Fruit fly (Drosophila melanogaster) whole organism, embryonic: Measurements from ENCODE around the gene CAH3.

Experiments used
- Bdp1 ChIP-seq: fragments of 200-800 bp; sonication (Bioruptor generic); optimal IDR thresholded peaks from 3 replicates; lab custom pipeline; 2016; ENCODE audit warnings: missing biosample characterization, missing genetic modification characterization
- CG10147 ChIP-seq: fragments of 200-800 bp; sonication (Bioruptor generic); optimal IDR thresholded peaks from 2 replicates; lab custom pipeline; 2019; ENCODE audit warnings: missing biosample characterization, mild to moderate bottlenecking, missing genetic modification characterization, moderate library complexity
- CG13424 ChIP-seq: fragments of 200-800 bp; sonication (Bioruptor generic); optimal IDR thresholded peaks from 2 replicates; lab custom pipeline; 2019; ENCODE audit warnings: missing biosample characterization, mild to moderate bottlenecking, missing genetic modification characterization, moderate library complexity
- CG13894 ChIP-seq: fragments of 200-800 bp; sonication (Bioruptor generic); optimal IDR thresholded peaks from 3 replicates; lab custom pipeline; 2018; ENCODE audit warnings: missing biosample characterization, mild to moderate bottlenecking, missing genetic modification characterization, moderate library complexity
- CG1602 ChIP-seq: fragments of 200-800 bp; sonication (Bioruptor generic); optimal IDR thresholded peaks from 3 replicates; lab custom pipeline; 2016; ENCODE audit warnings: missing biosample characterization, missing genetic modification characterization
- CG1603 ChIP-seq: fragments of 200-800 bp; sonication (Bioruptor generic); optimal IDR thresholded peaks from 2 replicates; lab custom pipeline; 2019; ENCODE audit warnings: missing biosample characterization, mild to moderate bottlenecking, missing genetic modification characterization, moderate library complexity
- CG1647 ChIP-seq: fragments of 200-800 bp; sonication (Bioruptor generic); optimal IDR thresholded peaks from 3 replicates; lab custom pipeline; 2016; ENCODE audit warnings: missing biosample characterization, missing genetic modification characterization
- CG17361 ChIP-seq: fragments of 200-800 bp; sonication (Bioruptor generic); IDR thresholded peaks from 3 replicates; pipeline ENCODE4 v1.3.6; 2022; ENCODE audit warnings: missing biosample characterization, missing genetic modification characterization
- CG1832 ChIP-seq: fragments of 200-800 bp; sonication (Bioruptor generic); optimal IDR thresholded peaks from 2 replicates; lab custom pipeline; 2017; ENCODE audit warnings: missing biosample characterization, mild to moderate bottlenecking, missing genetic modification characterization, inconsistent platforms
- CG18599 ChIP-seq: fragments of 200-800 bp; sonication (Bioruptor generic); optimal IDR thresholded peaks from 3 replicates; lab custom pipeline; 2017; ENCODE audit warnings: missing biosample characterization, missing genetic modification characterization, mild to moderate bottlenecking, moderate library complexity, missing genetic modification reagents
- CG2889 ChIP-seq: fragments of 200-800 bp; sonication (Bioruptor generic); IDR thresholded peaks from 3 replicates; pipeline ENCODE4 v1.3.6; 2022; ENCODE audit warnings: missing biosample characterization, missing genetic modification characterization
- CG32532 ChIP-seq: fragments of 200-800 bp; sonication (Bioruptor generic); IDR thresholded peaks from 2 replicates; pipeline ENCODE4 v1.3.6; 2022; ENCODE audit warnings: missing biosample characterization, missing genetic modification characterization
- CG34422 ChIP-seq: fragments of 200-800 bp; sonication (Bioruptor generic); IDR thresholded peaks from 3 replicates; pipeline ENCODE4 v1.3.6; 2022; ENCODE audit warnings: missing biosample characterization, missing genetic modification characterization
- CG4360 ChIP-seq: fragments of 200-800 bp; sonication (Bioruptor generic); IDR thresholded peaks from 2 replicates; pipeline ENCODE4 v1.3.6; 2022; ENCODE audit warnings: missing biosample characterization, missing genetic modification characterization
- CG5180 ChIP-seq: fragments of 200-800 bp; sonication (Bioruptor generic); optimal IDR thresholded peaks from 3 replicates; lab custom pipeline; 2017; ENCODE audit warnings: missing biosample characterization, missing genetic modification characterization, mild to moderate bottlenecking, moderate library complexity, missing genetic modification reagents
- CG7271 ChIP-seq: fragments of 200-800 bp; sonication (Bioruptor generic); optimal IDR thresholded peaks from 2 replicates; lab custom pipeline; 2018; ENCODE audit warnings: missing biosample characterization, mild to moderate bottlenecking, missing genetic modification characterization, moderate library complexity
- CG8281 ChIP-seq: fragments of 200-800 bp; sonication (Bioruptor generic); optimal IDR thresholded peaks from 2 replicates; lab custom pipeline; 2018; ENCODE audit warnings: missing biosample characterization, mild to moderate bottlenecking, missing genetic modification characterization, moderate library complexity
- CG8478 ChIP-seq: fragments of >200 bp; optimal IDR thresholded peaks from 2 replicates; lab custom pipeline; 2018
- CG9609 ChIP-seq: fragments of 200-800 bp; sonication (Bioruptor generic); optimal IDR thresholded peaks from 3 replicates; lab custom pipeline; 2016; ENCODE audit warnings: missing biosample characterization, missing genetic modification characterization
- CG9876 ChIP-seq: fragments of 200-800 bp; sonication (Bioruptor generic); optimal IDR thresholded peaks from 2 replicates; lab custom pipeline; 2016; ENCODE audit warnings: missing biosample characterization, missing genetic modification characterization
- CrebB ChIP-seq: fragments of 200-800 bp; sonication (Bioruptor generic); optimal IDR thresholded peaks from 3 replicates; lab custom pipeline; 2018; ENCODE audit warnings: missing biosample characterization, mild to moderate bottlenecking, missing genetic modification characterization
- Dek ChIP-seq: fragments of 200-800 bp; sonication (Bioruptor generic); optimal IDR thresholded peaks from 3 replicates; lab custom pipeline; 2019; ENCODE audit warnings: missing biosample characterization, mild to moderate bottlenecking, missing genetic modification characterization, moderate library complexity
- Doc2 ChIP-seq: fragments of 200-800 bp; sonication (Bioruptor generic); IDR thresholded peaks from 2 replicates; pipeline ENCODE4 v1.3.6; 2022; ENCODE audit warnings: missing biosample characterization, missing genetic modification characterization
- H15 ChIP-seq: fragments of 200-800 bp; sonication (Bioruptor generic); IDR thresholded peaks from 3 replicates; pipeline ENCODE4 v1.3.6; 2022; ENCODE audit warnings: missing biosample characterization, missing genetic modification characterization
- H2.0 ChIP-seq: fragments of 200-800 bp; sonication (Bioruptor generic); IDR thresholded peaks from 2 replicates; pipeline ENCODE4 v1.3.6; 2022; ENCODE audit warnings: missing biosample characterization, missing genetic modification characterization
- Lhr ChIP-seq: fragments of 200-800 bp; sonication (Bioruptor generic); optimal IDR thresholded peaks from 3 replicates; lab custom pipeline; 2017; ENCODE audit warnings: mild to moderate bottlenecking, missing biosample characterization, missing genetic modification reagents, missing genetic modification characterization
- NfI ChIP-seq: fragments of 200-800 bp; sonication (Bioruptor generic); optimal IDR thresholded peaks from 3 replicates; lab custom pipeline; 2018; ENCODE audit warnings: missing biosample characterization, mild to moderate bottlenecking, missing genetic modification characterization, moderate library complexity
- Optix ChIP-seq: fragments of 200-800 bp; sonication (Bioruptor generic); IDR thresholded peaks from 3 replicates; pipeline ENCODE4 v1.3.6; 2022; ENCODE audit warnings: missing biosample characterization, missing genetic modification characterization
- Vsx1 ChIP-seq: fragments of 200-800 bp; sonication (Bioruptor generic); optimal IDR thresholded peaks from 2 replicates; lab custom pipeline; 2017; ENCODE audit warnings: missing biosample characterization, mild to moderate bottlenecking, missing genetic modification characterization, missing genetic modification reagents
- bbx ChIP-seq: fragments of 200-800 bp; sonication (Bioruptor generic); IDR thresholded peaks from 2 replicates; pipeline ENCODE4 v1.3.6; 2022; ENCODE audit warnings: missing biosample characterization, missing genetic modification characterization; ENCODE audit not compliant: partially characterized antibody
- bigmax ChIP-seq: fragments of 200-800 bp; sonication (Bioruptor generic); optimal IDR thresholded peaks from 2 replicates; lab custom pipeline; 2018; ENCODE audit warnings: missing biosample characterization, mild to moderate bottlenecking, missing genetic modification characterization
- btn ChIP-seq: fragments of 200-800 bp; sonication (Bioruptor generic); optimal IDR thresholded peaks from 2 replicates; lab custom pipeline; 2016; ENCODE audit warnings: missing biosample characterization, missing genetic modification characterization
- chn ChIP-seq: fragments of 200-800 bp; sonication (Bioruptor generic); optimal IDR thresholded peaks from 2 replicates; lab custom pipeline; 2016; ENCODE audit warnings: missing biosample characterization, missing genetic modification characterization
- crol ChIP-seq: fragments of 200-800 bp; sonication (Bioruptor generic); IDR thresholded peaks from 2 replicates; pipeline ENCODE4 v1.3.6; 2022; ENCODE audit warnings: missing biosample characterization, missing genetic modification characterization
- dimm ChIP-seq: fragments of 200-800 bp; sonication (Bioruptor generic); IDR thresholded peaks from 2 replicates; pipeline ENCODE4 v1.3.6; 2022; ENCODE audit warnings: missing biosample characterization, missing genetic modification characterization
- ems ChIP-seq: fragments of 200-800 bp; sonication (Bioruptor generic); optimal IDR thresholded peaks from 3 replicates; lab custom pipeline; 2016; ENCODE audit warnings: missing biosample characterization, missing genetic modification characterization
- en ChIP-seq: fragments of 200-800 bp; sonication (Bioruptor generic); optimal IDR thresholded peaks from 2 replicates; lab custom pipeline; 2016; ENCODE audit warnings: missing biosample characterization, missing genetic modification characterization
- gt ChIP-seq: fragments of 200-800 bp; sonication (Bioruptor generic); IDR thresholded peaks from 2 replicates; pipeline ENCODE4 v1.3.6; 2022; ENCODE audit warnings: missing biosample characterization, missing genetic modification characterization
- her ChIP-seq: fragments of 200-800 bp; sonication (Bioruptor generic); optimal IDR thresholded peaks from 2 replicates; lab custom pipeline; 2016; ENCODE audit warnings: missing biosample characterization, missing genetic modification characterization
- kah ChIP-seq: fragments of 200-800 bp; sonication (Bioruptor generic); optimal IDR thresholded peaks from 2 replicates; lab custom pipeline; 2018; ENCODE audit warnings: missing biosample characterization, mild to moderate bottlenecking, missing genetic modification characterization
- nerfin-2 ChIP-seq: fragments of 200-800 bp; sonication (Bioruptor generic); IDR thresholded peaks from 2 replicates; pipeline ENCODE4 v1.3.6; 2022; ENCODE audit warnings: missing biosample characterization, missing genetic modification characterization; ENCODE audit not compliant: partially characterized antibody
- otp ChIP-seq: fragments of 200-800 bp; sonication (Bioruptor generic); IDR thresholded peaks from 3 replicates; pipeline ENCODE4, ENCODE4 v1.3.6; 2022; ENCODE audit warnings: missing biosample characterization, missing genetic modification characterization
- pb ChIP-seq: fragments of 200-800 bp; sonication (Bioruptor generic); optimal IDR thresholded peaks from 3 replicates; lab custom pipeline; 2016; ENCODE audit warnings: missing biosample characterization, missing genetic modification characterization
- prd ChIP-seq, 3 experiments: fragments of >200 bp in 2 of 3; fragments of 200-800 bp in 1 of 3; sonication (Bioruptor generic) in 1 of 3; optimal IDR thresholded peaks in 2 of 3; IDR thresholded peaks in 1 of 3; 2 replicates in 2 of 3; 3 replicates in 1 of 3; pipeline versions ENCODE4 v1.3.6 to Lab custom; 2017 to 2022; ENCODE audit warnings: missing biosample characterization in 1 of 3, missing genetic modification characterization in 1 of 3
- sima ChIP-seq: fragments of 200-800 bp; sonication (Bioruptor generic); optimal IDR thresholded peaks from 2 replicates; lab custom pipeline; 2016; ENCODE audit warnings: missing biosample characterization, missing genetic modification characterization
- slbo ChIP-seq: fragments of 200-800 bp; sonication (Bioruptor generic); IDR thresholded peaks from 2 replicates; pipeline ENCODE4 v1.3.6; 2022; ENCODE audit warnings: missing biosample characterization, missing genetic modification characterization
- sna ChIP-seq: fragments of 200-800 bp; sonication (Bioruptor generic); IDR thresholded peaks from 2 replicates; pipeline ENCODE4 v1.3.6; 2022; ENCODE audit warnings: missing biosample characterization, missing genetic modification characterization; ENCODE audit not compliant: partially characterized antibody
- tgo ChIP-seq: fragments of 200-800 bp; sonication (Bioruptor generic); IDR thresholded peaks from 3 replicates; pipeline ENCODE4 v1.3.6; 2022; ENCODE audit warnings: missing biosample characterization, missing genetic modification characterization
- tll ChIP-seq, 2 experiments: fragments of 200-800 bp in 1 of 2; fragments of >200 bp in 1 of 2; sonication (Bioruptor generic) in 1 of 2; optimal IDR thresholded peaks; 2 replicates each; lab custom pipeline; 2017 to 2019; ENCODE audit warnings: missing biosample characterization in 2 of 2, missing genetic modification characterization in 2 of 2, mild to moderate bottlenecking in 1 of 2, moderate library complexity in 1 of 2
- unpg ChIP-seq: fragments of 200-800 bp; sonication (Bioruptor generic); optimal IDR thresholded peaks from 3 replicates; lab custom pipeline; 2018; ENCODE audit warnings: missing biosample characterization, mild to moderate bottlenecking, missing genetic modification characterization, moderate library complexity
- zfh2 ChIP-seq: fragments of 200-800 bp; sonication (Bioruptor generic); optimal IDR thresholded peaks from 2 replicates; lab custom pipeline; 2016; ENCODE audit warnings: missing biosample characterization, missing genetic modification characterization

CAH3 gene

DNA sequence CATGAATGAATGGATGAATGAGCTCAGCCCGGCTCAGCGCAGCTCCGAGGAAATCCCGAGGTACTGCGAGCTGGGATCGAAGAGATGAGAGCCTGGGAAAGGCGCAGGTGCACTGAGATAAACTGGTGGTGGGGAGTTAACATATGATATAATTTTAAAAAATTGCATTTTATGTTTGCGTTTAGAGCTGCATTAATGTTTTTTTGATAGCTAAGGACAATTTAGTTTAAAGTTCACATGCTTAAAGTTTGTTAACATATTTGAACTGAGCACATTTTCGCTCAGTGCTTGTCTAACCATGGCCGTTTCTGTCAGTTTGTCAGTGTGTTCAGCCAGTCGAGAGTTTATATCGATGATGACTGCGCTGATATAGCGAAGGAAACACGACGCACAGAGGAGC, 49.3 kb downstream of the CAH3 start (continued):
- no peak for TF ChIP-seq prd (optimal IDR thresholded peaks at IDR 0.05; lab: Kevin White, UChicago)
- TF ChIP-seq prd (GFP tag; IDR thresholded peaks at IDR 0.05; lab: Robert Waterston, UW), result peak; percentile 41; the same call in 2 of the 3 replicates
- no peak for TF ChIP-seq CG8478
- TF ChIP-seq CG34422, result no peak
- no peak for TF ChIP-seq Vsx1 (GFP tag; lab: Kevin White, UChicago)
- TF ChIP-seq dimm (GFP tag; lab: Robert Waterston, UW), result no peak
- no peak for TF ChIP-seq kah (GFP tag; lab: Kevin White, UChicago)
- no peak for TF ChIP-seq bbx (GFP tag; lab: Robert Waterston, UW)
- peak; percentile 13 for TF ChIP-seq CG10147 (GFP tag; lab: Kevin White, UChicago)
- no peak for TF ChIP-seq otp (GFP tag; lab: Robert Waterston, UW)
- TF ChIP-seq CG2889 (GFP tag; lab: Robert Waterston, UW), result no peak
- TF ChIP-seq NfI (GFP tag; lab: Kevin White, UChicago), result no peak
- TF ChIP-seq Dek (tag; lab: Kevin White, UChicago), result no peak
- TF ChIP-seq CG18599, result peak; percentile 63
- no peak for TF ChIP-seq chn
- no peak for TF ChIP-seq CG1832
- TF ChIP-seq bigmax (GFP tag; lab: Kevin White, UChicago), result no peak
- no peak for TF ChIP-seq CG7271 (tag; lab: Kevin White, UChicago)
- no peak for TF ChIP-seq CG8281 (tag; lab: Kevin White, UChicago)
- TF ChIP-seq H2.0, result no peak
- TF ChIP-seq CG1602 (GFP tag; lab: Kevin White, UChicago), result no peak
- TF ChIP-seq CG17361 (GFP tag; lab: Robert Waterston, UW), result no peak
- TF ChIP-seq Optix (GFP tag; lab: Robert Waterston, UW), result no peak
- no peak for TF ChIP-seq Doc2
- TF ChIP-seq crol, result no peak
- TF ChIP-seq tgo (GFP tag; lab: Robert Waterston, UW), result no peak
- no peak for TF ChIP-seq unpg (GFP tag; lab: Kevin White, UChicago)
- TF ChIP-seq Lhr (GFP tag; lab: Kevin White, UChicago), result no peak
- no peak for TF ChIP-seq H15
- TF ChIP-seq CG9609 (GFP tag; lab: Kevin White, UChicago), result no peak
- TF ChIP-seq her (GFP tag; lab: Kevin White, UChicago), result no peak
- TF ChIP-seq Bdp1, result no peak
- no peak for TF ChIP-seq zfh2 (GFP tag; lab: Kevin White, UChicago)
- no peak for TF ChIP-seq nerfin-2 (GFP tag; lab: Robert Waterston, UW)
- no peak for TF ChIP-seq ems (GFP tag; lab: Kevin White, UChicago)
- peak; percentile 41 for TF ChIP-seq CG1603
- TF ChIP-seq en (GFP tag; lab: Kevin White, UChicago), result no peak
- TF ChIP-seq tll (GFP tag; optimal IDR thresholded peaks at IDR 0.05; lab: Kevin White, UChicago), result no peak
- TF ChIP-seq gt (GFP tag; lab: Robert Waterston, UW), result no peak
- TF ChIP-seq sna (GFP tag; lab: Robert Waterston, UW), result no peak
- TF ChIP-seq CG4360 (GFP tag; lab: Robert Waterston, UW), result no peak
- TF ChIP-seq CrebB, result no peak
- no peak for TF ChIP-seq btn (GFP tag; lab: Kevin White, UChicago)
- TF ChIP-seq CG13424, result no peak
- no peak for TF ChIP-seq CG5180 (GFP tag; lab: Kevin White, UChicago)
- 0 out of 2 replicates have a peak, but pooled peaks have one; percentile 19 for TF ChIP-seq slbo
- TF ChIP-seq sima (GFP tag; lab: Kevin White, UChicago), result no peak
- TF ChIP-seq pb (GFP tag; lab: Kevin White, UChicago), result no peak
- no peak for TF ChIP-seq CG9876 (GFP tag; lab: Kevin White, UChicago)
- no peak for TF ChIP-seq CG1647 (GFP tag; lab: Kevin White, UChicago)
- TF ChIP-seq CG32532 (GFP tag; lab: Robert Waterston, UW), result peak; percentile 6; the same call in 1 of the 2 replicates
- no peak for TF ChIP-seq CG13894 (tag; lab: Kevin White, UChicago)
